Fruit fly (Drosophila melanogaster) whole organism: Measurements from ENCODE around the gene Srg1.

Experiments
- CG8478 ChIP-seq: fragments of >200 bp; optimal IDR thresholded peaks from 2 replicates; lab custom pipeline; 2018; ENCODE audit warnings: inconsistent platforms
- pan ChIP-seq: fragments of >200 bp; optimal IDR thresholded peaks from 2 replicates; lab custom pipeline; 2017
- psq ChIP-seq: fragments of >200 bp; optimal IDR thresholded peaks from 2 replicates; lab custom pipeline; 2017
- usp ChIP-seq: fragments of >200 bp; optimal IDR thresholded peaks from 2 replicates; lab custom pipeline; 2017; ENCODE audit warnings: missing biosample characterization, missing genetic modification characterization, mixed read lengths

dm6 chr3R:24890217-24890616, 25.7 kb upstream of the Srg1 start:
- no peak for TF ChIP-seq usp
- TF ChIP-seq pan (lab: Kevin White, UChicago): no peak
- no peak for TF ChIP-seq CG8478 (lab: Kevin White, UChicago)
- no peak for TF ChIP-seq psq (lab: Kevin White, UChicago)
